Worm (Caenorhabditis elegans): ENCODE results near the gene F43C9.2.

DNA sequence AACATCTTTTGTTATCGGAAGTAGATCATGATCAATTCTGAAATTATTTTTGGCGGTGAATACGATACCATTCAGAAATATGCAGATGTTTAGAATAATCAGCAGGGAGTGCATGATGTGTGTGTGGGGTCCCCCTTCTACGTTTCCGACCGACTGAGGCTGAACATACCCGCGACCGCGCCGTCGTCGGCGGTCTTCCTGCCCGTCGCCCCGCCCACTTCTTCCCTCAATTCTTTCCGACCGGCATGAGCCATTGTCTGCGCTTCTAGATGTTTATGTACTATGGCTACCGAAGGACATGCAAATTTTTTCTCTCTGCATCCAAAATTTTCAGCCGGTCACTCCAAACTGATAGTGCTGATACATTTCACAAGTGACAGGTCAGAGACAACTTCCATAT, 39.4 kb upstream of the F43C9.2 start:
- no peak for TF ChIP-seq skn-1 (tag; optimal IDR thresholded peaks at IDR 0.05)
- TF ChIP-seq lin-15B (tag; optimal IDR thresholded peaks at IDR 0.05), result no peak
